Fruit fly (Drosophila melanogaster): ENCODE results near the gene ChT.

Gene ChT

dm6 chr3R:18658945-18659642, 21.3 kb upstream of the ChT start, which contains the start of the genes CG31224 and CstF64 (continued):
- TF ChIP-seq CG2889 (GFP tag; IDR thresholded peaks at IDR 0.05) (peak; percentile 33; the same call in 1 of the 3 replicates), CG13424 (tag; optimal IDR thresholded peaks at IDR 0.05) (peak; percentile 83), CG17829 (tag; optimal IDR thresholded peaks at IDR 0.05) (peak; percentile 86), CG15514 (GFP tag; optimal IDR thresholded peaks at IDR 0.05) (peak; percentile 70), Lpt (GFP tag; optimal IDR thresholded peaks at IDR 0.05) (no peak), NC2α (GFP tag; optimal IDR thresholded peaks at IDR 0.05) (peak; percentile 69), CG15479 (GFP tag; optimal IDR thresholded peaks at IDR 0.05) (no peak), disco-r (GFP tag; optimal IDR thresholded peaks at IDR 0.05) (peak; percentile 81), E2f1 (GFP tag; IDR thresholded peaks at IDR 0.05) (peak; percentile 76), da (GFP tag; optimal IDR thresholded peaks at IDR 0.05) (peak; percentile 57), toy (GFP tag; IDR thresholded peaks at IDR 0.05) (0 out of 2 replicates have a peak, but pooled peaks have one; percentile 25), CG7556 (GFP tag; optimal IDR thresholded peaks at IDR 0.05) (peak; percentile 76), gfzf (GFP tag; optimal IDR thresholded peaks at IDR 0.05) (peak; percentile 55), CG8944 (GFP tag; optimal IDR thresholded peaks at IDR 0.05) (peak; percentile 90), BEAF-32 (GFP tag; optimal IDR thresholded peaks at IDR 0.05) (peak; percentile 54), CG14965 (GFP tag; optimal IDR thresholded peaks at IDR 0.05; ENCODE audit: borderline replicate concordance) (peak; percentile 52), CG7963 (GFP tag; IDR thresholded peaks at IDR 0.05; ENCODE audit: partially characterized antibody) (no peak), Dip3 (GFP tag; optimal IDR thresholded peaks at IDR 0.05) (peak; percentile 89), CG31365 (tag; optimal IDR thresholded peaks at IDR 0.05) (peak; percentile 25), CG6854 (GFP tag; optimal IDR thresholded peaks at IDR 0.05) (peak; percentile 27), mirr (GFP tag; optimal IDR thresholded peaks at IDR 0.05) (no peak), CG3847 (GFP tag; IDR thresholded peaks at IDR 0.05) (peak; percentile 92), CkIIα-i1 (GFP tag; IDR thresholded peaks at IDR 0.05) (no peak), Rx (GFP tag; IDR thresholded peaks at IDR 0.05) (peak; percentile 74), lbe (GFP tag; optimal IDR thresholded peaks at IDR 0.05) (peak; percentile 57), Dbx (GFP tag; IDR thresholded peaks at IDR 0.05) (peak; percentile 85), CG9817 (tag; optimal IDR thresholded peaks at IDR 0.05) (peak; percentile 85), cad (GFP tag; optimal IDR thresholded peaks at IDR 0.05) (no peak), CG10366 (GFP tag; IDR thresholded peaks at IDR 0.05) (peak; percentile 83), CG13296 (GFP tag; optimal IDR thresholded peaks at IDR 0.05) (peak; percentile 72), YL-1 (GFP tag; optimal IDR thresholded peaks at IDR 0.05) (peak; percentile 92), CG30431 (GFP tag; optimal IDR thresholded peaks at IDR 0.05) (peak; percentile 56), bowl (GFP tag; IDR thresholded peaks at IDR 0.05) (no peak), Doc3 (GFP tag; IDR thresholded peaks at IDR 0.05; ENCODE audit: partially characterized antibody) (no peak), knrl (GFP tag; IDR thresholded peaks at IDR 0.05; ENCODE audit: partially characterized antibody) (no peak; the same call in 2 of the 3 replicates), tgo (GFP tag; IDR thresholded peaks at IDR 0.05) (peak; percentile 84), Oaz (GFP tag; IDR thresholded peaks at IDR 0.05) (peak; percentile 63; the same call in 1 of the 2 replicates), CG17612 (GFP tag; IDR thresholded peaks at IDR 0.05) (no peak), dm (GFP tag; optimal IDR thresholded peaks at IDR 0.05) (peak; percentile 83), exex (tag; optimal IDR thresholded peaks at IDR 0.05) (peak; percentile 50), Optix (GFP tag; IDR thresholded peaks at IDR 0.05) (peak; percentile 56; the same call in 1 of the 3 replicates), zfh2 (GFP tag; optimal IDR thresholded peaks at IDR 0.05) (peak; percentile 90), Spps (tag; optimal IDR thresholded peaks at IDR 0.05) (peak; percentile 73), wdn (GFP tag; IDR thresholded peaks at IDR 0.05) (peak; percentile 72), NK7.1 (GFP tag; optimal IDR thresholded peaks at IDR 0.05) (peak; percentile 79), Antp (GFP tag; optimal IDR thresholded peaks at IDR 0.05) (peak; percentile 88), CG43689 (GFP tag; IDR thresholded peaks at IDR 0.05) (peak; percentile 58), GATAe (GFP tag; conservative IDR thresholded peaks at IDR 0.05) (0 out of 2 replicates have a peak, but pooled peaks have one; percentile 51), Bteb2 (GFP tag; optimal IDR thresholded peaks at IDR 0.05) (peak; percentile 88), Rfx (GFP tag; IDR thresholded peaks at IDR 0.05) (peak; percentile 87)
